Fruit fly (Drosophila melanogaster): ENCODE results near the gene CG31251.

Gene CG31251

dm6 chr3R:17655040-17655439 is 29.7 kb downstream of the CG31251 start (continued):
- peak in 1 of 2 experiments; percentile 26 for TF ChIP-seq Hr51 (GFP tag; optimal IDR thresholded peaks at IDR 0.05)
- 0 out of 2 replicates have a peak, but pooled peaks have one; percentile 18 for TF ChIP-seq sob (GFP tag; IDR thresholded peaks at IDR 0.05)
- peak; percentile 64 for TF ChIP-seq PHDP (tag; optimal IDR thresholded peaks at IDR 0.05)
- no peak for TF ChIP-seq lola (GFP tag; optimal IDR thresholded peaks at IDR 0.05)
- TF ChIP-seq MTF-1 (GFP tag; optimal IDR thresholded peaks at IDR 0.05; ENCODE audit: borderline replicate concordance), result peak; percentile 53
- no peak for TF ChIP-seq toy (GFP tag; IDR thresholded peaks at IDR 0.05)
- no peak for TF ChIP-seq CG31388 (GFP tag; optimal IDR thresholded peaks at IDR 0.05)
- TF ChIP-seq CG9932 (GFP tag; IDR thresholded peaks at IDR 0.05), result no peak
- TF ChIP-seq CG4360 (GFP tag; IDR thresholded peaks at IDR 0.05), result no peak
- TF ChIP-seq CG12391 (tag; optimal IDR thresholded peaks at IDR 0.05), result peak; percentile 30
- TF ChIP-seq CG1792 (GFP tag; optimal IDR thresholded peaks at IDR 0.05), result no peak
- no peak for TF ChIP-seq grau (tag; optimal IDR thresholded peaks at IDR 0.05)
- no peak for TF ChIP-seq Dll (GFP tag; IDR thresholded peaks at IDR 0.05; ENCODE audit: partially characterized antibody)
- no peak for TF ChIP-seq Abd-B (GFP tag; optimal IDR thresholded peaks at IDR 0.05)
- TF ChIP-seq fru (optimal IDR thresholded peaks at IDR 0.05), result no peak
- TF ChIP-seq Dek (tag; optimal IDR thresholded peaks at IDR 0.05), result no peak
- peak; percentile 41 for TF ChIP-seq CG12071 (GFP tag; optimal IDR thresholded peaks at IDR 0.05)
- no peak for TF ChIP-seq MBD-R2 (GFP tag; IDR thresholded peaks at IDR 0.05)
- peak; percentile 16; the same call in 1 of the 2 replicates for TF ChIP-seq ranshi (GFP tag; IDR thresholded peaks at IDR 0.05)
- TF ChIP-seq CG4404 (GFP tag; IDR thresholded peaks at IDR 0.05), result no peak
- TF ChIP-seq ac (GFP tag; optimal IDR thresholded peaks at IDR 0.05), result peak; percentile 60
- TF ChIP-seq Gug (GFP tag; IDR thresholded peaks at IDR 0.05), result no peak
- TF ChIP-seq D19B (GFP tag; optimal IDR thresholded peaks at IDR 0.05), result no peak
- peak; percentile 22 for TF ChIP-seq CG9727 (GFP tag; optimal IDR thresholded peaks at IDR 0.05)
- no peak for TF ChIP-seq CG8924 (tag; optimal IDR thresholded peaks at IDR 0.05)
- no peak for TF ChIP-seq CG33213 (GFP tag; optimal IDR thresholded peaks at IDR 0.05)
- no peak for TF ChIP-seq Ravus (GFP tag; IDR thresholded peaks at IDR 0.05)
- 0 out of 2 replicates have a peak, but pooled peaks have one; percentile 20 for TF ChIP-seq vvl (GFP tag; IDR thresholded peaks at IDR 0.05)
- no peak for TF ChIP-seq Nf-YB (GFP tag; optimal IDR thresholded peaks at IDR 0.05)
- peak; percentile 3 for TF ChIP-seq bcd (GFP tag; optimal IDR thresholded peaks at IDR 0.05)
- no peak for TF ChIP-seq CG15011 (GFP tag; optimal IDR thresholded peaks at IDR 0.05)
- TF ChIP-seq gsb-n (tag; optimal IDR thresholded peaks at IDR 0.05), result peak; percentile 38
- TF ChIP-seq CG15696 (tag; optimal IDR thresholded peaks at IDR 0.05), result no peak
- TF ChIP-seq CG8290 (GFP tag; optimal IDR thresholded peaks at IDR 0.05), result no peak
- TF ChIP-seq CG8290 (tag; optimal IDR thresholded peaks at IDR 0.05), result peak; percentile 41 to 76
- no peak for TF ChIP-seq ken (GFP tag; IDR thresholded peaks at IDR 0.05)
- TF ChIP-seq CG30431 (GFP tag; optimal IDR thresholded peaks at IDR 0.05), result no peak
- no peak for TF ChIP-seq hth (optimal IDR thresholded peaks at IDR 0.05)
- TF ChIP-seq esg (GFP tag; conservative IDR thresholded peaks at IDR 0.05), result no peak
- no peak for TF ChIP-seq CG9215 (GFP tag; IDR thresholded peaks at IDR 0.05)
- no peak for TF ChIP-seq danr (GFP tag; IDR thresholded peaks at IDR 0.05)
- TF ChIP-seq sim (GFP tag; IDR thresholded peaks at IDR 0.05), result peak; percentile 77
- peak; percentile 7 for TF ChIP-seq CG15479 (GFP tag; optimal IDR thresholded peaks at IDR 0.05)
- TF ChIP-seq CG17568 (GFP tag; optimal IDR thresholded peaks at IDR 0.05), result peak; percentile 67
- TF ChIP-seq Hey (tag; optimal IDR thresholded peaks at IDR 0.05), result peak; percentile 47
- no peak for TF ChIP-seq sug (tag; optimal IDR thresholded peaks at IDR 0.05)
- TF ChIP-seq otp (GFP tag; IDR thresholded peaks at IDR 0.05), result no peak
- no peak for TF ChIP-seq ssp (GFP tag; IDR thresholded peaks at IDR 0.05)
- TF ChIP-seq en (GFP tag; optimal IDR thresholded peaks at IDR 0.05), result no peak
- no peak for TF ChIP-seq CG9609 (GFP tag; optimal IDR thresholded peaks at IDR 0.05)
- no peak for TF ChIP-seq CG10959 (GFP tag; IDR thresholded peaks at IDR 0.05)
- no peak for TF ChIP-seq CG34422 (GFP tag; IDR thresholded peaks at IDR 0.05)
- no peak for TF ChIP-seq Drgx (GFP tag; IDR thresholded peaks at IDR 0.05)
